Worm (Caenorhabditis elegans) whole organism, midembryonic: Measurements from ENCODE around the gene clc-4.

Source experiments
- T22C8.4 ChIP-seq: fragments of 200-800 bp; sonication (Bioruptor generic); IDR thresholded peaks from 2 replicates; pipeline ENCODE4 v1.3.6; 2022; ENCODE audit warnings: missing genetic modification characterization, missing compliant biosample characterization
- cog-1 ChIP-seq: sonication (generic microtip); optimal IDR thresholded peaks from 2 replicates; lab custom pipeline; 2016; ENCODE audit warnings: missing genetic modification characterization, missing compliant biosample characterization
- flt-1 ChIP-seq: fragments of 200-800 bp; sonication (Bioruptor generic); IDR thresholded peaks from 2 replicates; pipeline ENCODE4 v1.3.6; 2022; ENCODE audit warnings: missing genetic modification characterization, missing compliant biosample characterization
- klf-2 ChIP-seq: fragments of 200-800 bp; sonication (Bioruptor generic); conservative IDR thresholded peaks from 2 replicates; pipeline ENCODE4 v1.3.6; 2022; ENCODE audit warnings: missing genetic modification reagents, missing genetic modification characterization, missing compliant biosample characterization
- med-1 ChIP-seq: sonication (generic microtip); optimal IDR thresholded peaks from 2 replicates; lab custom pipeline; 2017; ENCODE audit warnings: missing genetic modification characterization, mild to moderate bottlenecking, missing compliant biosample characterization, antibody characterized with exemption, missing genetic modification reagents; ENCODE audit not compliant: insufficient read depth
- ref-1 ChIP-seq: fragments of 200-800 bp; sonication (Bioruptor generic); conservative IDR thresholded peaks from 2 replicates; pipeline ENCODE4 v1.3.6; 2022; ENCODE audit warnings: missing genetic modification reagents, missing genetic modification characterization, missing compliant biosample characterization
- tab-1 ChIP-seq: fragments of 200-800 bp; sonication (Bioruptor generic); IDR thresholded peaks from 2 replicates; pipeline ENCODE4 v1.3.6; 2022; ENCODE audit warnings: missing genetic modification characterization, missing compliant biosample characterization
- ztf-23 ChIP-seq: fragments of 200-800 bp; sonication (Bioruptor generic); IDR thresholded peaks from 2 replicates; pipeline ENCODE4 v1.3.6; 2022; ENCODE audit warnings: missing genetic modification reagents, missing genetic modification characterization, missing compliant biosample characterization
- ztf-29 ChIP-seq: fragments of 200-800 bp; sonication (Bioruptor generic); IDR thresholded peaks from 2 replicates; pipeline ENCODE4 v1.3.6; 2022; ENCODE audit warnings: missing genetic modification reagents, missing genetic modification characterization, missing compliant biosample characterization

Gene clc-4

ce11 chrX:10783822-10784221 lies at the start of gene clc-4:
Gene clc-4 (minus strand): TSS chrX:10783922.
- TF ChIP-seq flt-1 (GFP tag; lab: Robert Waterston, UW) (no peak), ztf-29 (GFP tag; lab: Robert Waterston, UW) (no peak)

ce11 chrX:10821160-10821559 lies 37.4 kb upstream of the clc-4 start:
- peak; percentile 69 for TF ChIP-seq ref-1
- TF ChIP-seq klf-2, result peak; percentile 58; the same call in 1 of the 2 replicates
- peak; percentile 11 for TF ChIP-seq cog-1 (tag; lab: Kevin White, UChicago)
- TF ChIP-seq tab-1 (GFP tag; lab: Robert Waterston, UW), result no peak; the same call in 1 of the 2 replicates
- TF ChIP-seq ztf-29 (GFP tag; lab: Robert Waterston, UW), result peak; percentile 70
- TF ChIP-seq T22C8.4 (GFP tag; lab: Robert Waterston, UW), result peak; percentile 72; the same call in 1 of the 2 replicates
- TF ChIP-seq med-1 (GFP tag; lab: Kevin White, UChicago), result peak; percentile 12
- peak; percentile 85 for TF ChIP-seq flt-1 (GFP tag; lab: Robert Waterston, UW)
- TF ChIP-seq ztf-23 (GFP tag; lab: Robert Waterston, UW), result peak; percentile 86

ce11 chrX:10820511-10820910 lies 36.8 kb upstream of the clc-4 start, which contains the start of gene F31B12.3:
Gene F31B12.3 (minus strand): TSS chrX:10820611.
- TF ChIP-seq T22C8.4 (GFP tag; lab: Robert Waterston, UW), result no peak
- no peak for TF ChIP-seq klf-2
- TF ChIP-seq cog-1 (tag; lab: Kevin White, UChicago), result no peak
- TF ChIP-seq flt-1 (GFP tag; lab: Robert Waterston, UW), result no peak
- no peak for TF ChIP-seq ref-1
- TF ChIP-seq ztf-23 (GFP tag; lab: Robert Waterston, UW), result no peak
- no peak for TF ChIP-seq med-1 (GFP tag; lab: Kevin White, UChicago)

ce11 chrX:10804441-10804840 lies 20.7 kb upstream of the clc-4 start, which contains the start of gene F31B12.4:
Gene F31B12.4 (plus strand): TSS chrX:10804741.
- TF ChIP-seq flt-1 (GFP tag; lab: Robert Waterston, UW) (no peak), cog-1 (tag; lab: Kevin White, UChicago) (no peak), klf-2 (no peak), T22C8.4 (GFP tag; lab: Robert Waterston, UW) (no peak), ztf-23 (GFP tag; lab: Robert Waterston, UW) (no peak), ref-1 (no peak), tab-1 (GFP tag; lab: Robert Waterston, UW) (no peak), med-1 (GFP tag; lab: Kevin White, UChicago) (no peak), ztf-29 (GFP tag; lab: Robert Waterston, UW) (no peak)

- TF ChIP-seq flt-1 (GFP tag; lab: Robert Waterston, UW) (no peak), ztf-23 (GFP tag; lab: Robert Waterston, UW) (no peak), klf-2 (no peak), cog-1 (tag; lab: Kevin White, UChicago) (no peak), ztf-29 (GFP tag; lab: Robert Waterston, UW) (no peak), T22C8.4 (GFP tag; lab: Robert Waterston, UW) (no peak), med-1 (GFP tag; lab: Kevin White, UChicago) (no peak), tab-1 (GFP tag; lab: Robert Waterston, UW) (no peak), ref-1 (no peak)
Observed at ce11 chrX:10794647-10795046, 10.9 kb upstream of the clc-4 start, which contains the start of gene T05A10.6. Gene T05A10.6 (minus strand): TSS chrX:10794747.

- TF ChIP-seq T22C8.4 (GFP tag; lab: Robert Waterston, UW), result no peak
- no peak for TF ChIP-seq ref-1
- no peak for TF ChIP-seq klf-2
Observed at ce11 chrX:10792435-10792834, 8.7 kb upstream of the clc-4 start, which contains the start of gene vap-2. Gene vap-2 (minus strand): TSS chrX:10792535.

ce11 chrX:10787203-10787602 lies 3.5 kb upstream of the clc-4 start, which contains the start of gene ttr-14:
Gene ttr-14 (plus strand): TSS chrX:10787503.
- TF ChIP-seq med-1 (GFP tag; lab: Kevin White, UChicago) (no peak), klf-2 (no peak), flt-1 (GFP tag; lab: Robert Waterston, UW) (no peak), ztf-23 (GFP tag; lab: Robert Waterston, UW) (no peak), T22C8.4 (GFP tag; lab: Robert Waterston, UW) (no peak), ref-1 (no peak), cog-1 (tag; lab: Kevin White, UChicago) (no peak), ztf-29 (GFP tag; lab: Robert Waterston, UW) (no peak), tab-1 (GFP tag; lab: Robert Waterston, UW) (no peak)

ce11 chrX:10780542-10781266 lies 3.0 kb downstream of the clc-4 start:
- no peak for TF ChIP-seq ztf-29 (GFP tag; lab: Robert Waterston, UW)
- no peak for TF ChIP-seq T22C8.4 (GFP tag; lab: Robert Waterston, UW)
- no peak for TF ChIP-seq flt-1 (GFP tag; lab: Robert Waterston, UW)
- TF ChIP-seq ztf-23 (GFP tag; lab: Robert Waterston, UW), result no peak
- no peak for TF ChIP-seq cog-1 (tag; lab: Kevin White, UChicago)
- TF ChIP-seq klf-2, result no peak
- no peak for TF ChIP-seq ref-1
- no peak for TF ChIP-seq med-1 (GFP tag; lab: Kevin White, UChicago)
- no peak for TF ChIP-seq tab-1 (GFP tag; lab: Robert Waterston, UW)

ce11 chrX:10774865-10775264 lies 8.9 kb downstream of the clc-4 start:
- TF ChIP-seq cog-1 (tag; lab: Kevin White, UChicago) (no peak), flt-1 (GFP tag; lab: Robert Waterston, UW) (0 out of 2 replicates have a peak, but pooled peaks have one; percentile 25)

ce11 chrX:10772763-10773162 lies 11.0 kb downstream of the clc-4 start:
- TF ChIP-seq ztf-23 (GFP tag; lab: Robert Waterston, UW) (no peak), tab-1 (GFP tag; lab: Robert Waterston, UW) (no peak), klf-2 (no peak), ref-1 (no peak), T22C8.4 (GFP tag; lab: Robert Waterston, UW) (no peak), med-1 (GFP tag; lab: Kevin White, UChicago) (no peak), flt-1 (GFP tag; lab: Robert Waterston, UW) (no peak), ztf-29 (GFP tag; lab: Robert Waterston, UW) (no peak), cog-1 (tag; lab: Kevin White, UChicago) (no peak)
